Worm (Caenorhabditis elegans): ENCODE data around the gene ddi-1.

DNA sequence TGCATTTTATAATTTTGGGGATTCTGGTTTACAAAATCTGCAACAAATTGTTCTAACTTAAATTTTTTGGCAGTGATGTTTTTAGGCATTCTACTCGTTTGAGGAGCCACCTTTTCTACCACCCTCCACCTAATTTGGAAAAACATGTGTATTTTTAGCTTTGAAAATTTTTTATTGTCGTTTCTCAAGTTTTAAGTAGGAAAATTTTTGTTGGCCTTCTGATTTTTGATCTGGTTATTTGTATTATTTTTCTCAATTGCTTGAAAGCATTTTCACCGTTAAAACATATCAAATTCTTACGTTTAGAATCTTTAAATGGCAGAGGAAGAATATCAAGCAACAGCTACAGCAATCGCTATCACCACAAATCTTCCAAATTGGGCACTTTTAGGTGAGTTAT is 4.8 kb upstream of the ddi-1 start, which contains the start of gene C01G5.7:
- TF ChIP-seq ceh-45 (GFP tag; IDR thresholded peaks at IDR 0.05) (no peak), elt-2 (tag; optimal IDR thresholded peaks at IDR 0.05) (no peak), pag-3 (tag; optimal IDR thresholded peaks at IDR 0.05; ENCODE audit: borderline replicate concordance) (no peak), pha-4 (tag; optimal IDR thresholded peaks at IDR 0.05) (no peak), ceh-9 (tag; optimal IDR thresholded peaks at IDR 0.05) (no peak), F13H6.1 (tag; optimal IDR thresholded peaks at IDR 0.05) (no peak), hlh-6 (tag; optimal IDR thresholded peaks at IDR 0.05) (no peak), pha-2 (tag; optimal IDR thresholded peaks at IDR 0.05) (no peak)
